Fruit fly (Drosophila melanogaster) whole organism, embryonic: Measurements from ENCODE around the gene CG4328.
A peak's percentile ranks its signal among the peaks of the same experiment; 100 is the strongest.

Experiments used
- Ada2b ChIP-seq: fragments of 200-800 bp; sonication (Bioruptor generic); IDR thresholded peaks from 2 replicates; pipeline ENCODE4 v1.3.6; 2022; ENCODE audit warnings: missing biosample characterization, missing genetic modification characterization
- Bdp1 ChIP-seq: fragments of 200-800 bp; sonication (Bioruptor generic); optimal IDR thresholded peaks from 3 replicates; lab custom pipeline; 2016; ENCODE audit warnings: missing biosample characterization, missing genetic modification characterization
- BtbVII ChIP-seq: fragments of 200-800 bp; sonication (Bioruptor generic); optimal IDR thresholded peaks from 3 replicates; lab custom pipeline; 2017; ENCODE audit warnings: missing biosample characterization, mild to moderate bottlenecking, missing genetic modification characterization
- CG10274 ChIP-seq: fragments of 200-800 bp; sonication (Bioruptor generic); optimal IDR thresholded peaks from 3 replicates; lab custom pipeline; 2017; ENCODE audit warnings: missing biosample characterization, mild to moderate bottlenecking, missing genetic modification characterization
- CG11696 ChIP-seq: fragments of 200-800 bp; sonication (Bioruptor generic); IDR thresholded peaks from 2 replicates; pipeline ENCODE4 v1.3.6; 2022; ENCODE audit warnings: missing biosample characterization, missing genetic modification characterization
- CG1233 ChIP-seq: fragments of 200-800 bp; sonication (Bioruptor generic); optimal IDR thresholded peaks from 4 replicates; lab custom pipeline; 2018; ENCODE audit warnings: missing biosample characterization, mild to moderate bottlenecking, missing genetic modification characterization
- CG14667 ChIP-seq: fragments of 200-800 bp; sonication (Bioruptor generic); IDR thresholded peaks from 2 replicates; pipeline ENCODE4 v1.3.6; 2022; ENCODE audit warnings: missing biosample characterization, missing genetic modification characterization
- CG1529 ChIP-seq: fragments of 200-800 bp; sonication (Bioruptor generic); optimal IDR thresholded peaks from 3 replicates; lab custom pipeline; 2018; ENCODE audit warnings: missing biosample characterization, missing genetic modification characterization
- CG16813 ChIP-seq: fragments of 200-800 bp; sonication (Bioruptor generic); IDR thresholded peaks from 3 replicates; pipeline ENCODE4 v1.3.6; 2022; ENCODE audit warnings: missing biosample characterization, missing genetic modification characterization; ENCODE audit not compliant: partially characterized antibody
- CG17359 ChIP-seq: fragments of 200-800 bp; sonication (Bioruptor generic); optimal IDR thresholded peaks from 3 replicates; lab custom pipeline; 2018; ENCODE audit warnings: missing biosample characterization, mild to moderate bottlenecking, missing genetic modification characterization, moderate library complexity
- CG17568 ChIP-seq: fragments of 200-800 bp; sonication (Bioruptor generic); optimal IDR thresholded peaks from 2 replicates; lab custom pipeline; 2018; ENCODE audit warnings: missing biosample characterization, mild to moderate bottlenecking, missing genetic modification characterization, moderate library complexity
- CG2678 ChIP-seq: fragments of 200-800 bp; sonication (Bioruptor generic); optimal IDR thresholded peaks from 3 replicates; lab custom pipeline; 2019; ENCODE audit warnings: missing biosample characterization, mild to moderate bottlenecking, missing genetic modification characterization, moderate library complexity
- CG32532 ChIP-seq: fragments of 200-800 bp; sonication (Bioruptor generic); IDR thresholded peaks from 2 replicates; pipeline ENCODE4 v1.3.6; 2022; ENCODE audit warnings: missing biosample characterization, missing genetic modification characterization
- CG32767 ChIP-seq: fragments of 200-800 bp; sonication (Bioruptor generic); IDR thresholded peaks from 2 replicates; pipeline ENCODE4 v1.3.6; 2022; ENCODE audit warnings: missing biosample characterization, missing genetic modification characterization
- CG6765 ChIP-seq: fragments of 200-800 bp; sonication (Bioruptor generic); optimal IDR thresholded peaks from 3 replicates; lab custom pipeline; 2017; ENCODE audit warnings: missing biosample characterization, mild to moderate bottlenecking, missing genetic modification characterization
- CG6813 ChIP-seq: fragments of 200-800 bp; sonication (Bioruptor generic); optimal IDR thresholded peaks from 2 replicates; lab custom pipeline; 2017; ENCODE audit warnings: missing biosample characterization, missing genetic modification characterization, mild to moderate bottlenecking, moderate library complexity, missing genetic modification reagents
- CG8359 ChIP-seq: fragments of 200-800 bp; sonication (Bioruptor generic); optimal IDR thresholded peaks from 2 replicates; lab custom pipeline; 2017; ENCODE audit warnings: missing biosample characterization, mild to moderate bottlenecking, missing genetic modification characterization, borderline replicate concordance
- CG8478 ChIP-seq: fragments of >200 bp; optimal IDR thresholded peaks from 2 replicates; lab custom pipeline; 2018
- CG9797 ChIP-seq: fragments of 200-800 bp; sonication (Bioruptor generic); optimal IDR thresholded peaks from 3 replicates; lab custom pipeline; 2018; ENCODE audit warnings: missing biosample characterization, mild to moderate bottlenecking, missing genetic modification characterization
- CG9932 ChIP-seq: fragments of 200-800 bp; sonication (Bioruptor generic); IDR thresholded peaks from 2 replicates; pipeline ENCODE4 v1.3.6; 2022; ENCODE audit warnings: missing biosample characterization, missing genetic modification characterization
- Doc2 ChIP-seq: fragments of 200-800 bp; sonication (Bioruptor generic); IDR thresholded peaks from 2 replicates; pipeline ENCODE4 v1.3.6; 2022; ENCODE audit warnings: missing biosample characterization, missing genetic modification characterization
- Dp ChIP-seq: fragments of 200-800 bp; sonication (Bioruptor generic); optimal IDR thresholded peaks from 2 replicates; lab custom pipeline; 2018; ENCODE audit warnings: missing biosample characterization, mild to moderate bottlenecking, missing genetic modification characterization, moderate library complexity
- E2f1 ChIP-seq: fragments of 200-800 bp; sonication (Bioruptor generic); IDR thresholded peaks from 2 replicates; pipeline ENCODE4 v1.3.6; 2022; ENCODE audit warnings: missing biosample characterization, missing genetic modification characterization
- E2f2 ChIP-seq: fragments of 200-800 bp; sonication (Bioruptor generic); IDR thresholded peaks from 2 replicates; pipeline ENCODE4 v1.3.6; 2022; ENCODE audit warnings: missing biosample characterization, missing genetic modification characterization
- PHDP ChIP-seq: fragments of 200-800 bp; sonication (Bioruptor generic); optimal IDR thresholded peaks from 3 replicates; lab custom pipeline; 2018; ENCODE audit warnings: missing biosample characterization, mild to moderate bottlenecking, missing genetic modification characterization, moderate library complexity
- Pdp1 ChIP-seq, 2 experiments: fragments of 200-800 bp; sonication (Bioruptor generic); optimal IDR thresholded peaks; 3 replicates each; lab custom pipeline; 2016; ENCODE audit warnings: missing biosample characterization in 2 of 2, missing genetic modification characterization in 2 of 2, mild to moderate bottlenecking in 1 of 2, moderate library complexity in 1 of 2
- Vsx1 ChIP-seq: fragments of 200-800 bp; sonication (Bioruptor generic); optimal IDR thresholded peaks from 2 replicates; lab custom pipeline; 2017; ENCODE audit warnings: missing biosample characterization, mild to moderate bottlenecking, missing genetic modification characterization, missing genetic modification reagents
- amos ChIP-seq: fragments of 200-800 bp; sonication (Bioruptor generic); IDR thresholded peaks from 2 replicates; pipeline ENCODE4 v1.3.6; 2022; ENCODE audit warnings: missing biosample characterization, missing genetic modification characterization; ENCODE audit not compliant: partially characterized antibody
- caup ChIP-seq: fragments of 200-800 bp; sonication (Bioruptor generic); optimal IDR thresholded peaks from 3 replicates; lab custom pipeline; 2017; ENCODE audit warnings: missing biosample characterization, mild to moderate bottlenecking, missing genetic modification characterization, moderate library complexity; ENCODE audit not compliant: severe bottlenecking
- chif ChIP-seq, 2 experiments: fragments of 200-800 bp; sonication (Bioruptor generic); optimal IDR thresholded peaks; 3 replicates each; lab custom pipeline; 2016; ENCODE audit warnings: missing biosample characterization in 2 of 2, missing genetic modification characterization in 2 of 2
- gce ChIP-seq: fragments of 200-800 bp; sonication (Bioruptor generic); IDR thresholded peaks from 3 replicates; pipeline ENCODE4 v1.3.6; 2022; ENCODE audit warnings: missing biosample characterization, missing genetic modification characterization
- gcm ChIP-seq: fragments of 200-800 bp; sonication (Bioruptor generic); optimal IDR thresholded peaks from 2 replicates; lab custom pipeline; 2019; ENCODE audit warnings: missing biosample characterization, mild to moderate bottlenecking, missing genetic modification characterization, moderate library complexity
- gem ChIP-seq: fragments of 200-800 bp; sonication (Bioruptor generic); optimal IDR thresholded peaks from 2 replicates; lab custom pipeline; 2019; ENCODE audit warnings: missing biosample characterization, mild to moderate bottlenecking, missing genetic modification characterization, moderate library complexity
- gro ChIP-seq: fragments of 200-800 bp; sonication (Bioruptor generic); optimal IDR thresholded peaks from 2 replicates; lab custom pipeline; 2016; ENCODE audit warnings: missing biosample characterization, missing genetic modification characterization
- gsb-n ChIP-seq: fragments of 200-800 bp; sonication (Bioruptor generic); optimal IDR thresholded peaks from 3 replicates; lab custom pipeline; 2018; ENCODE audit warnings: missing biosample characterization, mild to moderate bottlenecking, missing genetic modification characterization
- hkb ChIP-seq, 2 experiments: fragments of 200-800 bp in 1 of 2; fragments of >200 bp in 1 of 2; sonication (Bioruptor generic) in 1 of 2; IDR thresholded peaks in 1 of 2; optimal IDR thresholded peaks in 1 of 2; 2 replicates each; pipeline versions ENCODE4 v1.3.6 to Lab custom; 2017 to 2022; ENCODE audit warnings: missing biosample characterization in 1 of 2, missing genetic modification characterization in 1 of 2
- ind ChIP-seq: fragments of 200-800 bp; sonication (Bioruptor generic); optimal IDR thresholded peaks from 3 replicates; lab custom pipeline; 2016; ENCODE audit warnings: missing biosample characterization, missing genetic modification characterization
- lab ChIP-seq: fragments of 200-800 bp; sonication (Bioruptor generic); optimal IDR thresholded peaks from 3 replicates; lab custom pipeline; 2017; ENCODE audit warnings: missing biosample characterization, missing genetic modification characterization, mild to moderate bottlenecking, moderate library complexity, missing genetic modification reagents
- nerfin-1 ChIP-seq: fragments of 200-800 bp; sonication (Bioruptor generic); optimal IDR thresholded peaks from 3 replicates; lab custom pipeline; 2019; ENCODE audit warnings: missing biosample characterization, mild to moderate bottlenecking, missing genetic modification characterization, moderate library complexity
- org-1 ChIP-seq: fragments of 200-800 bp; sonication (Bioruptor generic); optimal IDR thresholded peaks from 2 replicates; lab custom pipeline; 2017; ENCODE audit warnings: missing biosample characterization, missing genetic modification characterization
- phol ChIP-seq: fragments of 200-800 bp; sonication (Bioruptor generic); optimal IDR thresholded peaks from 3 replicates; lab custom pipeline; 2018; ENCODE audit warnings: missing biosample characterization, mild to moderate bottlenecking, missing genetic modification characterization, moderate library complexity
- pros ChIP-seq: fragments of 200-800 bp; sonication (Bioruptor generic); optimal IDR thresholded peaks from 3 replicates; lab custom pipeline; 2019; ENCODE audit warnings: missing biosample characterization, mild to moderate bottlenecking, missing genetic modification characterization, moderate library complexity
- ranshi ChIP-seq: fragments of 200-800 bp; sonication (Bioruptor generic); IDR thresholded peaks from 2 replicates; pipeline ENCODE4 v1.3.6; 2022; ENCODE audit warnings: missing biosample characterization, missing genetic modification characterization
- repo ChIP-seq: fragments of 200-800 bp; sonication (Bioruptor generic); optimal IDR thresholded peaks from 2 replicates; lab custom pipeline; 2016; ENCODE audit warnings: missing biosample characterization, missing genetic modification characterization
- stc ChIP-seq: fragments of 200-800 bp; sonication (Bioruptor generic); IDR thresholded peaks from 2 replicates; pipeline ENCODE4 v1.3.6; 2022; ENCODE audit warnings: missing biosample characterization, missing genetic modification characterization
- tll ChIP-seq, 2 experiments: fragments of 200-800 bp in 1 of 2; fragments of >200 bp in 1 of 2; sonication (Bioruptor generic) in 1 of 2; optimal IDR thresholded peaks; 2 replicates each; lab custom pipeline; 2017 to 2019; ENCODE audit warnings: missing biosample characterization in 2 of 2, missing genetic modification characterization in 2 of 2, mild to moderate bottlenecking in 1 of 2, moderate library complexity in 1 of 2
- unpg ChIP-seq: fragments of 200-800 bp; sonication (Bioruptor generic); optimal IDR thresholded peaks from 3 replicates; lab custom pipeline; 2018; ENCODE audit warnings: missing biosample characterization, mild to moderate bottlenecking, missing genetic modification characterization, moderate library complexity
- wor ChIP-seq: fragments of 200-800 bp; sonication (Bioruptor generic); IDR thresholded peaks from 2 replicates; pipeline ENCODE4 v1.3.6; 2022; ENCODE audit warnings: missing biosample characterization, missing genetic modification characterization
- z ChIP-seq: fragments of 200-800 bp; sonication (Bioruptor generic); IDR thresholded peaks from 3 replicates; pipeline ENCODE4 v1.3.6; 2022; ENCODE audit warnings: missing biosample characterization, missing genetic modification characterization

Gene CG4328

DNA sequence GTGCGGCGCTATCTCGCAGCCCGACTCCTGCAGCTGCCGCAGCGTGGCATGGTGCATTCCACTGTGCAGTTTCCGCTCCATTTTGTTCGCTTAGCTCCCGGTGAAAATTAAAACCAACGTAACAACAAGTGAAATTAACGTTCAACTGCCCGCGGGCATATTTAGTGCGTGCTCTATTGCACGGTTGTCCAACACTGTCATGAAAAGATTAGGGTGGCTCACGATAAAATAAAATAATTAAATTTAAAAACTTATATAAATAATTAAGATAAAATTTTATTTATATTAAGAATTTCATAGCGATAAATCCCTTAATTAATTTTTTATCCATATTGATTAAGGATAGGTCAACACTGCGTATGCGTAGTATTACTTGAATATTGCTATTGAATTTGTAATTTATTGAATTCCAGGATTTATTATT is 24.7 kb downstream of the CG4328 start, which contains the start of gene Pbgs (continued):
- TF ChIP-seq amos (peak; percentile 16; the same call in 1 of the 2 replicates), Ada2b (GFP tag; lab: Robert Waterston, UW) (peak; percentile 43; the same call in 1 of the 2 replicates), chif (GFP tag; optimal IDR thresholded peaks at IDR 0.05; lab: Kevin White, UChicago) (no peak), Doc2 (GFP tag; lab: Robert Waterston, UW) (no peak), stc (GFP tag; lab: Robert Waterston, UW) (peak; percentile 72), unpg (GFP tag; lab: Kevin White, UChicago) (peak; percentile 66), gce (GFP tag; lab: Robert Waterston, UW) (peak; percentile 69; the same call in 2 of the 3 replicates), CG6813 (GFP tag; lab: Kevin White, UChicago) (peak; percentile 62), CG32767 (no peak), Vsx1 (GFP tag; lab: Kevin White, UChicago) (peak; percentile 13), nerfin-1 (peak; percentile 55), ranshi (peak; percentile 8; the same call in 1 of the 2 replicates), CG9932 (GFP tag; lab: Robert Waterston, UW) (peak; percentile 52), E2f2 (GFP tag; lab: Robert Waterston, UW) (peak; percentile 55), CG1233 (GFP tag; lab: Kevin White, UChicago) (peak; percentile 44), Bdp1 (GFP tag; lab: Kevin White, UChicago) (no peak), gsb-n (tag; lab: Kevin White, UChicago) (peak; percentile 39), CG2678 (peak; percentile 82), BtbVII (GFP tag; lab: Kevin White, UChicago) (peak; percentile 53), CG17568 (GFP tag; lab: Kevin White, UChicago) (peak; percentile 97), CG14667 (no peak), ind (GFP tag; lab: Kevin White, UChicago) (peak; percentile 19), E2f1 (GFP tag; lab: Robert Waterston, UW) (0 out of 2 replicates have a peak, but pooled peaks have one; percentile 28), CG16813 (no peak), CG6765 (GFP tag; lab: Kevin White, UChicago) (no peak), z (GFP tag; lab: Robert Waterston, UW) (no peak), PHDP (tag; lab: Kevin White, UChicago) (peak; percentile 27), CG8478 (lab: Kevin White, UChicago) (no peak), hkb (optimal IDR thresholded peaks at IDR 0.05; lab: Kevin White, UChicago) (no peak), hkb (GFP tag; IDR thresholded peaks at IDR 0.05; lab: Robert Waterston, UW) (peak; percentile 67), repo (GFP tag; lab: Kevin White, UChicago) (no peak), CG11696 (GFP tag; lab: Robert Waterston, UW) (0 out of 2 replicates have a peak, but pooled peaks have one; percentile 25), CG17359 (tag; lab: Kevin White, UChicago) (peak; percentile 59), CG9797 (GFP tag; lab: Kevin White, UChicago) (peak; percentile 53), gem (tag; lab: Kevin White, UChicago) (peak; percentile 64), gcm (peak; percentile 37), CG1529 (GFP tag; lab: Kevin White, UChicago) (no peak), pros (GFP tag; lab: Kevin White, UChicago) (no peak), wor (GFP tag; lab: Robert Waterston, UW) (no peak), lab (peak; percentile 76), tll (GFP tag; optimal IDR thresholded peaks at IDR 0.05; lab: Kevin White, UChicago) (no peak), Pdp1 (GFP tag; optimal IDR thresholded peaks at IDR 0.05; lab: Kevin White, UChicago) (peak in 1 of 2 experiments; percentile 72), gro (GFP tag; lab: Kevin White, UChicago) (no peak), caup (GFP tag; lab: Kevin White, UChicago) (peak; percentile 34), org-1 (peak; percentile 27), CG32532 (GFP tag; lab: Robert Waterston, UW) (peak; percentile 64), CG8359 (GFP tag; lab: Kevin White, UChicago) (peak; percentile 25), CG10274 (no peak), Dp (no peak), phol (peak; percentile 66)
